Worm (Caenorhabditis elegans) whole organism, L4 larva: ENCODE results near the gene srz-20.

Experiments
- D1046.2 ChIP-seq: fragments of 200-800 bp; sonication (Bioruptor generic); IDR thresholded peaks from 2 replicates; pipeline ENCODE4 v1.3.6; 2022; ENCODE audit warnings: missing genetic modification characterization, missing compliant biosample characterization
- F37D6.2 ChIP-seq: sonication (generic microtip); optimal IDR thresholded peaks from 2 replicates; lab custom pipeline; 2016; ENCODE audit warnings: mild to moderate bottlenecking, missing genetic modification characterization, missing compliant biosample characterization
- ZK546.5 ChIP-seq, 2 experiments: sonication (generic microtip); optimal IDR thresholded peaks; 2 replicates each; lab custom pipeline; 2017; ENCODE audit warnings: missing biosample characterization in 2 of 2, missing genetic modification characterization in 2 of 2
- ceh-28 ChIP-seq: fragments of 150-350 bp; optimal IDR thresholded peaks from 2 replicates; lab custom pipeline; 2014; ENCODE audit warnings: missing biosample characterization, missing genetic modification reagents, missing genetic modification characterization
- ctbp-1 ChIP-seq: fragments of 200-800 bp; sonication (Bioruptor generic); IDR thresholded peaks from 2 replicates; pipeline ENCODE4 v1.3.6; 2022; ENCODE audit warnings: missing genetic modification reagents, missing genetic modification characterization, missing compliant biosample characterization
- daf-12 ChIP-seq: fragments of 150-350 bp; optimal IDR thresholded peaks from 2 replicates; lab custom pipeline; 2014; ENCODE audit warnings: missing biosample characterization, missing genetic modification reagents, missing genetic modification characterization
- daf-16 ChIP-seq, 3 experiments: sonication (generic microtip); optimal IDR thresholded peaks; 2 replicates each; lab custom pipeline; 2016 to 2017; ENCODE audit warnings: missing genetic modification characterization in 3 of 3, missing genetic modification reagents in 3 of 3, mild to moderate bottlenecking in 2 of 3, missing compliant biosample characterization in 2 of 3, missing biosample characterization in 1 of 3, moderate library complexity in 1 of 3
- dmd-6 ChIP-seq: fragments of 200-800 bp; sonication (Bioruptor generic); IDR thresholded peaks from 2 replicates; pipeline ENCODE4 v1.3.6; 2022; ENCODE audit warnings: missing genetic modification reagents, missing genetic modification characterization, missing compliant biosample characterization
- dmd-9 ChIP-seq: fragments of 200-800 bp; sonication (Bioruptor generic); IDR thresholded peaks from 2 replicates; pipeline ENCODE4 v1.3.6; 2022; ENCODE audit warnings: missing genetic modification reagents, missing genetic modification characterization, missing compliant biosample characterization
- duxl-1 ChIP-seq: sonication (generic microtip); optimal IDR thresholded peaks from 2 replicates; lab custom pipeline; 2016; ENCODE audit warnings: mild to moderate bottlenecking, missing genetic modification characterization, moderate library complexity, missing compliant biosample characterization; ENCODE audit not compliant: poor library complexity
- dve-1 ChIP-seq: sonication (generic microtip); optimal IDR thresholded peaks from 2 replicates; lab custom pipeline; 2017; ENCODE audit warnings: antibody characterized with exemption, mild to moderate bottlenecking, missing genetic modification characterization, missing compliant biosample characterization; ENCODE audit not compliant: insufficient read depth
- fkh-10 ChIP-seq: fragments of 150-350 bp; optimal IDR thresholded peaks from 2 replicates; lab custom pipeline; 2014; ENCODE audit warnings: missing biosample characterization, missing genetic modification reagents, missing genetic modification characterization
- fos-1 ChIP-seq: fragments of 150-350 bp; optimal IDR thresholded peaks from 2 replicates; lab custom pipeline; 2014; ENCODE audit warnings: missing biosample characterization, missing genetic modification characterization
- hif-1 ChIP-seq, 2 experiments: sonication (generic microtip); optimal IDR thresholded peaks; 2 replicates each; lab custom pipeline; 2016 to 2017; ENCODE audit warnings: missing compliant biosample characterization in 2 of 2, missing genetic modification characterization in 2 of 2, missing genetic modification reagents in 2 of 2, missing genotype in 2 of 2, mild to moderate bottlenecking in 1 of 2
- hlh-11 ChIP-seq: fragments of 200-800 bp; sonication (Bioruptor generic); optimal IDR thresholded peaks from 2 replicates; lab custom pipeline; 2018; ENCODE audit warnings: mild to moderate bottlenecking, missing genetic modification characterization, missing compliant biosample characterization
- hmg-1.1 ChIP-seq: fragments of 200-800 bp; sonication (Bioruptor generic); IDR thresholded peaks from 2 replicates; pipeline ENCODE4 v1.3.6; 2022; ENCODE audit warnings: missing genetic modification reagents, missing genetic modification characterization, missing compliant biosample characterization
- jun-1 ChIP-seq: fragments of 150-350 bp; optimal IDR thresholded peaks from 2 replicates; lab custom pipeline; 2014; ENCODE audit warnings: missing biosample characterization, missing genetic modification reagents, missing genetic modification characterization
- lin-1 ChIP-seq: fragments of 200-800 bp; sonication (Bioruptor generic); IDR thresholded peaks from 2 replicates; pipeline ENCODE4 v1.3.6; 2022; ENCODE audit warnings: missing genetic modification reagents, missing genetic modification characterization, missing compliant biosample characterization
- lin-13 ChIP-seq: fragments of 150-350 bp; optimal IDR thresholded peaks from 2 replicates; lab custom pipeline; 2014; ENCODE audit warnings: missing biosample characterization, missing genetic modification reagents, missing genetic modification characterization
- lin-15B ChIP-seq: fragments of 150-350 bp; sonication (generic microtip); optimal IDR thresholded peaks from 3 replicates; lab custom pipeline; 2014; ENCODE audit warnings: missing biosample characterization, missing genetic modification characterization
- lin-39 ChIP-seq: fragments of 150-350 bp; optimal IDR thresholded peaks from 2 replicates; lab custom pipeline; 2014; ENCODE audit warnings: missing biosample characterization, missing genetic modification reagents, missing genetic modification characterization
- lsy-2 ChIP-seq, 2 experiments: fragments of 150-350 bp in 1 of 2; sonication (generic microtip) in 1 of 2; optimal IDR thresholded peaks; 2 replicates each; lab custom pipeline; 2014 to 2017; ENCODE audit warnings: missing biosample characterization in 2 of 2, missing genetic modification characterization in 2 of 2
- mep-1 ChIP-seq: fragments of 150-350 bp; sonication (generic microtip); optimal IDR thresholded peaks from 3 replicates; lab custom pipeline; 2014; ENCODE audit warnings: missing biosample characterization, missing genetic modification characterization
- mes-2 ChIP-seq: sonication (generic microtip); optimal IDR thresholded peaks from 2 replicates; lab custom pipeline; 2016; ENCODE audit warnings: missing genotype, mild to moderate bottlenecking, missing genetic modification characterization, missing compliant biosample characterization; ENCODE audit not compliant: poor library complexity, severe bottlenecking
- mxl-2 ChIP-seq: fragments of 200-800 bp; sonication (Bioruptor generic); conservative IDR thresholded peaks from 2 replicates; pipeline ENCODE4 v1.3.6; 2022; ENCODE audit warnings: missing genetic modification reagents, missing genetic modification characterization, missing compliant biosample characterization
- mxl-3 ChIP-seq: fragments of 200-800 bp; sonication (Bioruptor generic); optimal IDR thresholded peaks from 2 replicates; lab custom pipeline; 2018; ENCODE audit warnings: mild to moderate bottlenecking, missing genetic modification characterization, missing compliant biosample characterization
- nhr-237 ChIP-seq: sonication (generic microtip); optimal IDR thresholded peaks from 2 replicates; lab custom pipeline; 2017; ENCODE audit warnings: missing biosample characterization, missing genetic modification characterization
- nhr-25 ChIP-seq: sonication (generic microtip); optimal IDR thresholded peaks from 2 replicates; lab custom pipeline; 2017; ENCODE audit warnings: missing genetic modification characterization, mild to moderate bottlenecking, missing compliant biosample characterization, antibody characterized with exemption, moderate library complexity, borderline replicate concordance; ENCODE audit not compliant: insufficient read depth
- nhr-28 ChIP-seq: fragments of 150-350 bp; optimal IDR thresholded peaks from 2 replicates; lab custom pipeline; 2014; ENCODE audit warnings: missing biosample characterization, missing genetic modification characterization
- nhr-77 ChIP-seq: fragments of 150-350 bp; optimal IDR thresholded peaks from 2 replicates; lab custom pipeline; 2014; ENCODE audit warnings: missing biosample characterization, missing genetic modification characterization
- pqm-1 ChIP-seq: sonication (generic microtip); optimal IDR thresholded peaks from 2 replicates; lab custom pipeline; 2017; ENCODE audit warnings: missing biosample characterization, missing genetic modification characterization
- rbr-2 ChIP-seq: sonication (generic microtip); optimal IDR thresholded peaks from 2 replicates; lab custom pipeline; 2016; ENCODE audit warnings: missing genotype, missing genetic modification characterization, missing compliant biosample characterization
- saeg-2 ChIP-seq: fragments of 200-800 bp; sonication (Bioruptor generic); IDR thresholded peaks from 2 replicates; pipeline ENCODE4 v1.3.6; 2022; ENCODE audit warnings: missing genetic modification reagents, missing genetic modification characterization, missing compliant biosample characterization
- snpc-1.2 ChIP-seq: fragments of 200-800 bp; sonication (Bioruptor generic); IDR thresholded peaks from 2 replicates; pipeline ENCODE4 v1.3.6; 2022; ENCODE audit warnings: missing genetic modification reagents, missing genetic modification characterization, missing compliant biosample characterization
- tag-97 ChIP-seq: fragments of 200-800 bp; sonication (Bioruptor generic); IDR thresholded peaks from 2 replicates; pipeline ENCODE4 v1.3.6; 2022; ENCODE audit warnings: missing genetic modification characterization, missing compliant biosample characterization
- tra-1 ChIP-seq: fragments of 200-800 bp; sonication (Bioruptor generic); IDR thresholded peaks from 2 replicates; pipeline ENCODE4 v1.3.6; 2022; ENCODE audit warnings: missing genetic modification reagents, missing genetic modification characterization, missing compliant biosample characterization
- unc-39 ChIP-seq: sonication (generic microtip); optimal IDR thresholded peaks from 2 replicates; lab custom pipeline; 2017; ENCODE audit warnings: missing biosample characterization, missing genetic modification characterization
- vab-7 ChIP-seq: fragments of 200-800 bp; sonication (Bioruptor generic); IDR thresholded peaks from 2 replicates; pipeline ENCODE4 v1.3.6; 2022; ENCODE audit warnings: missing genetic modification reagents, missing genetic modification characterization, missing compliant biosample characterization
- zfp-3 ChIP-seq: fragments of 200-800 bp; sonication (Bioruptor generic); conservative IDR thresholded peaks from 2 replicates; pipeline ENCODE4 v1.3.6; 2022; ENCODE audit warnings: missing genetic modification reagents, missing genetic modification characterization, missing compliant biosample characterization
- ztf-7 ChIP-seq: fragments of 150-350 bp; optimal IDR thresholded peaks from 2 replicates; lab custom pipeline; 2014; ENCODE audit warnings: missing biosample characterization, missing genetic modification characterization

srz-20 gene

ce11 chrIV:3918160-3918559 lies 2.8 kb downstream of the srz-20 start, which contains the start of gene F56D6.23:
Gene F56D6.23 (plus strand): TSS chrIV:3918460.
- TF ChIP-seq ceh-28 (tag; lab: Kevin White, UChicago) (no peak), lin-39 (tag; lab: Kevin White, UChicago) (no peak), nhr-237 (tag; lab: Kevin White, UChicago) (no peak), fkh-10 (GFP tag; lab: Kevin White, UChicago) (no peak), lin-15B (tag; lab: Kevin White, UChicago) (no peak)

- TF ChIP-seq mes-2 (tag; lab: Kevin White, UChicago) (no peak), pqm-1 (tag; lab: Kevin White, UChicago) (no peak), vab-7 (GFP tag; lab: Robert Waterston, UW) (no peak), zfp-3 (GFP tag; lab: Robert Waterston, UW) (no peak), nhr-25 (tag; lab: Kevin White, UChicago) (no peak), fos-1 (tag; lab: Kevin White, UChicago) (no peak), ZK546.5 (tag; optimal IDR thresholded peaks at IDR 0.05; lab: Kevin White, UChicago) (no peak), lsy-2 (tag; optimal IDR thresholded peaks at IDR 0.05; lab: Kevin White, UChicago) (no peak), mep-1 (tag; lab: Kevin White, UChicago) (no peak), nhr-28 (no peak), tag-97 (no peak), hif-1 (tag; optimal IDR thresholded peaks at IDR 0.05; lab: Kevin White, UChicago) (no peak), rbr-2 (no peak), F37D6.2 (tag; lab: Kevin White, UChicago) (no peak), saeg-2 (GFP tag; lab: Robert Waterston, UW) (no peak)
- TF ChIP-seq, all 104 proteins: peak for 0
Measured at ce11 chrIV:3919506-3919905, 4.1 kb downstream of the srz-20 start, which contains the start of gene srz-19. Gene srz-19 (plus strand): TSS chrIV:3919806.

- TF ChIP-seq mxl-3 (GFP tag; lab: Kevin White, UChicago) (peak; percentile 17), fos-1 (tag; lab: Kevin White, UChicago) (no peak), nhr-77 (tag; lab: Kevin White, UChicago) (peak; percentile 9), daf-16 (GFP tag; optimal IDR thresholded peaks at IDR 0.05; lab: Kevin White, UChicago) (no peak), daf-16 (tag; optimal IDR thresholded peaks at IDR 0.05; lab: Kevin White, UChicago) (peak; percentile 57), nhr-28 (peak; percentile 63), pqm-1 (tag; lab: Kevin White, UChicago) (peak; percentile 78), unc-39 (tag; lab: Kevin White, UChicago) (no peak), hlh-11 (peak; percentile 58)
Measured at ce11 chrIV:3921898-3922297, 6.5 kb downstream of the srz-20 start, which contains the start of gene clec-67. Gene clec-67 (plus strand): TSS chrIV:3922165.

- TF ChIP-seq lin-13 (GFP tag; lab: Kevin White, UChicago): no peak
- TF ChIP-seq hmg-1.1: no peak
- no peak for TF ChIP-seq D1046.2 (GFP tag; lab: Robert Waterston, UW)
- no peak for TF ChIP-seq duxl-1 (tag; lab: Kevin White, UChicago)
- no peak for TF ChIP-seq ctbp-1
- no peak for TF ChIP-seq dmd-6 (GFP tag; lab: Robert Waterston, UW)
- TF ChIP-seq dmd-9 (GFP tag; lab: Robert Waterston, UW): no peak
- no peak for TF ChIP-seq ztf-7
- no peak for TF ChIP-seq mxl-2
- no peak for TF ChIP-seq lin-1 (GFP tag; lab: Robert Waterston, UW)
- TF ChIP-seq jun-1 (tag; lab: Kevin White, UChicago): no peak
- no peak for TF ChIP-seq tra-1
- TF ChIP-seq daf-12 (tag; lab: Kevin White, UChicago): no peak
- TF ChIP-seq snpc-1.2 (GFP tag; lab: Robert Waterston, UW): no peak
- TF ChIP-seq dve-1 (tag; lab: Kevin White, UChicago): no peak
Measured at ce11 chrIV:3926117-3926516, 10.7 kb downstream of the srz-20 start, which contains the start of gene clec-68. Gene clec-68 (plus strand): TSS chrIV:3926417.
